Fruit fly (Drosophila melanogaster): ENCODE results near the gene Arts.
A peak's percentile ranks its signal among the peaks of the same experiment; 100 is the strongest.

Gene Arts

dm6 chr3L:16602736-16603144 is at the start of gene Arts (continued):
- peak; percentile 51 for TF ChIP-seq CG14710 (tag; optimal IDR thresholded peaks at IDR 0.05)
- no peak for TF ChIP-seq cas (GFP tag; IDR thresholded peaks at IDR 0.05)
- TF ChIP-seq MESR4 (GFP tag; optimal IDR thresholded peaks at IDR 0.05): no peak
- peak; percentile 9 for TF ChIP-seq gfzf (GFP tag; optimal IDR thresholded peaks at IDR 0.05)
- TF ChIP-seq Fer1 (GFP tag; optimal IDR thresholded peaks at IDR 0.05): peak; percentile 37
- TF ChIP-seq CG3281 (GFP tag; optimal IDR thresholded peaks at IDR 0.05): peak; percentile 43
- TF ChIP-seq Dp (GFP tag; optimal IDR thresholded peaks at IDR 0.05): peak; percentile 58
- no peak for TF ChIP-seq gt (GFP tag; IDR thresholded peaks at IDR 0.05)
- TF ChIP-seq CG9932 (GFP tag; IDR thresholded peaks at IDR 0.05): no peak
- no peak for TF ChIP-seq Side (GFP tag; optimal IDR thresholded peaks at IDR 0.05)
- peak; percentile 2 for TF ChIP-seq gsb-n (tag; optimal IDR thresholded peaks at IDR 0.05)
- TF ChIP-seq Kr (GFP tag; optimal IDR thresholded peaks at IDR 0.05): no peak
- TF ChIP-seq lab (GFP tag; optimal IDR thresholded peaks at IDR 0.05): no peak
- TF ChIP-seq CG17612 (GFP tag; IDR thresholded peaks at IDR 0.05): no peak
- no peak for TF ChIP-seq gce (GFP tag; IDR thresholded peaks at IDR 0.05)
- no peak for TF ChIP-seq kni (GFP tag; optimal IDR thresholded peaks at IDR 0.05)
- TF ChIP-seq sd (tag; optimal IDR thresholded peaks at IDR 0.05): peak; percentile 48
- TF ChIP-seq Bteb2 (GFP tag; optimal IDR thresholded peaks at IDR 0.05): no peak
- no peak for TF ChIP-seq Doc2 (GFP tag; IDR thresholded peaks at IDR 0.05)
- peak; percentile 20 for TF ChIP-seq CG30403 (GFP tag; optimal IDR thresholded peaks at IDR 0.05)
- TF ChIP-seq CG18764 (GFP tag; optimal IDR thresholded peaks at IDR 0.05): peak; percentile 44

dm6 chr3L:16556523-16556922 is 46.1 kb upstream of the Arts start, which contains the start of gene CG4229:
CG4229 (plus strand) TSS chr3L:16556823.
- TF ChIP-seq CG4360 (GFP tag; IDR thresholded peaks at IDR 0.05) (no peak), vnd (GFP tag; IDR thresholded peaks at IDR 0.05; ENCODE audit: partially characterized antibody) (no peak), pnt (GFP tag; optimal IDR thresholded peaks at IDR 0.05) (no peak), nerfin-1 (tag; optimal IDR thresholded peaks at IDR 0.05) (no peak), CG10543 (GFP tag; optimal IDR thresholded peaks at IDR 0.05) (no peak)

- TF ChIP-seq CG1529 (GFP tag; optimal IDR thresholded peaks at IDR 0.05) (no peak), Hand (GFP tag; optimal IDR thresholded peaks at IDR 0.05) (no peak), Hmr (GFP tag; optimal IDR thresholded peaks at IDR 0.05) (peak; percentile 25), Ets65A (GFP tag) (peak; percentile 15), slbo (GFP tag; IDR thresholded peaks at IDR 0.05) (peak; percentile 41; the same call in 1 of the 2 replicates), lab (GFP tag; optimal IDR thresholded peaks at IDR 0.05) (no peak), CG34422 (GFP tag; IDR thresholded peaks at IDR 0.05) (peak; percentile 7; the same call in 1 of the 3 replicates), CG8359 (GFP tag; optimal IDR thresholded peaks at IDR 0.05; ENCODE audit: borderline replicate concordance) (no peak), CG8281 (tag; optimal IDR thresholded peaks at IDR 0.05) (no peak), CG7745 (tag; optimal IDR thresholded peaks at IDR 0.05) (no peak), bbx (GFP tag; IDR thresholded peaks at IDR 0.05; ENCODE audit: partially characterized antibody) (peak; percentile 33; the same call in 1 of the 2 replicates), Dp (GFP tag; optimal IDR thresholded peaks at IDR 0.05) (peak; percentile 83), Opbp (GFP tag; IDR thresholded peaks at IDR 0.05; ENCODE audit: partially characterized antibody) (0 out of 3 replicates have a peak, but pooled peaks have one; percentile 8), CG30403 (GFP tag; optimal IDR thresholded peaks at IDR 0.05) (peak; percentile 23), stwl (tag; optimal IDR thresholded peaks at IDR 0.05) (peak; percentile 34), pan (optimal IDR thresholded peaks at IDR 0.05) (no peak), pan (GFP tag; optimal IDR thresholded peaks at IDR 0.05 in 1 of 2, IDR thresholded peaks at IDR 0.05 in 1 of 2) (peak in 1 of 2 experiments; percentile 28), vvl (GFP tag; IDR thresholded peaks at IDR 0.05) (0 out of 2 replicates have a peak, but pooled peaks have one; percentile 6), Bgb (GFP tag; IDR thresholded peaks at IDR 0.05; ENCODE audit: partially characterized antibody) (peak; percentile 54), unpg (GFP tag; optimal IDR thresholded peaks at IDR 0.05) (peak; percentile 1), CG17829 (tag; optimal IDR thresholded peaks at IDR 0.05) (peak; percentile 15), CG1603 (tag; optimal IDR thresholded peaks at IDR 0.05) (peak; percentile 35), NfI (GFP tag; optimal IDR thresholded peaks at IDR 0.05) (no peak), tgo (GFP tag; IDR thresholded peaks at IDR 0.05) (peak; percentile 29; the same call in 2 of the 3 replicates), ERR (GFP tag; optimal IDR thresholded peaks at IDR 0.05) (no peak)
Observed at dm6 chr3L:16563361-16563760, 39.3 kb upstream of the Arts start.

Measured in whole organism, embryonic.